Worm (Caenorhabditis elegans) whole organism, young adult: ENCODE results near the gene nep-18.
"Not testable (repeated sequence)": the region's sequence is repeated elsewhere in the genome, so short reads cannot be mapped to it uniquely, and the experiment has no call there.

Source experiments
- F23B12.7 ChIP-seq: sonication (generic microtip); optimal IDR thresholded peaks from 2 replicates; lab custom pipeline; 2017; ENCODE audit warnings: missing genetic modification characterization, mild to moderate bottlenecking, missing compliant biosample characterization, antibody characterized with exemption, moderate library complexity; ENCODE audit not compliant: insufficient read depth
- F52B5.7 ChIP-seq: sonication (generic microtip); optimal IDR thresholded peaks from 2 replicates; lab custom pipeline; 2016; ENCODE audit warnings: mild to moderate bottlenecking, missing genetic modification characterization, missing compliant biosample characterization
- F55B11.4 ChIP-seq: sonication (generic microtip); optimal IDR thresholded peaks from 2 replicates; lab custom pipeline; 2016; ENCODE audit warnings: missing compliant biosample characterization, missing genetic modification characterization, borderline replicate concordance; ENCODE audit not compliant: insufficient read depth
- Y95B8A.8 ChIP-seq: fragments of 200-800 bp; sonication (Bioruptor generic); IDR thresholded peaks from 2 replicates; pipeline ENCODE4 v1.3.6; 2022; ENCODE audit warnings: missing genetic modification reagents, missing genetic modification characterization, missing compliant biosample characterization
- aptf-2 ChIP-seq: fragments of 200-800 bp; sonication (Bioruptor generic); conservative IDR thresholded peaks from 2 replicates; pipeline ENCODE4 v1.3.6; 2022; ENCODE audit warnings: missing genetic modification reagents, missing genetic modification characterization, missing compliant biosample characterization
- attf-6 ChIP-seq: fragments of 200-800 bp; sonication (Bioruptor generic); IDR thresholded peaks from 2 replicates; pipeline ENCODE4 v1.3.6; 2022; ENCODE audit warnings: missing genetic modification reagents, missing genetic modification characterization, missing compliant biosample characterization
- bed-1 ChIP-seq: fragments of 200-800 bp; sonication (Bioruptor generic); IDR thresholded peaks from 2 replicates; pipeline ENCODE4 v1.3.6; 2022; ENCODE audit warnings: missing genetic modification reagents, missing genetic modification characterization, missing compliant biosample characterization
- bed-2 ChIP-seq: fragments of 200-800 bp; sonication (Bioruptor generic); IDR thresholded peaks from 2 replicates; pipeline ENCODE4 v1.3.6; 2022; ENCODE audit warnings: missing genetic modification reagents, missing genetic modification characterization, missing compliant biosample characterization
- ccch-3 ChIP-seq: fragments of 200-800 bp; sonication (Bioruptor generic); optimal IDR thresholded peaks from 2 replicates; lab custom pipeline; 2018; ENCODE audit warnings: mild to moderate bottlenecking, missing genetic modification characterization, missing compliant biosample characterization
- cebp-1 ChIP-seq, 2 experiments: fragments of 200-800 bp in 1 of 2; sonication (Bioruptor generic) in 1 of 2; sonication (generic microtip) in 1 of 2; IDR thresholded peaks in 1 of 2; optimal IDR thresholded peaks in 1 of 2; 2 replicates each; pipeline versions ENCODE4 v1.3.6 to Lab custom; 2017 to 2022; ENCODE audit warnings: missing compliant biosample characterization in 2 of 2, missing genetic modification characterization in 2 of 2, mild to moderate bottlenecking in 1 of 2, missing genetic modification reagents in 1 of 2, moderate library complexity in 1 of 2
- ceh-100 ChIP-seq: fragments of 200-800 bp; sonication (Bioruptor generic); IDR thresholded peaks from 2 replicates; pipeline ENCODE4 v1.3.6; 2022; ENCODE audit warnings: missing genetic modification reagents, missing genetic modification characterization, missing compliant biosample characterization
- ceh-27 ChIP-seq: fragments of 200-800 bp; sonication (Bioruptor generic); optimal IDR thresholded peaks from 2 replicates; lab custom pipeline; 2018; ENCODE audit warnings: mild to moderate bottlenecking, missing genetic modification characterization, moderate library complexity, missing compliant biosample characterization
- die-1 ChIP-seq: sonication (generic microtip); optimal IDR thresholded peaks from 2 replicates; lab custom pipeline; 2016; ENCODE audit warnings: missing genotype, mild to moderate bottlenecking, missing genetic modification characterization, missing compliant biosample characterization
- egl-44 ChIP-seq: fragments of 200-800 bp; sonication (Bioruptor generic); IDR thresholded peaks from 2 replicates; pipeline ENCODE4 v1.3.6; 2022; ENCODE audit warnings: missing genetic modification reagents, missing genetic modification characterization, missing compliant biosample characterization
- him-1 ChIP-seq: sonication (generic microtip); optimal IDR thresholded peaks from 2 replicates; lab custom pipeline; 2016; ENCODE audit warnings: missing genotype, missing genetic modification reagents, missing genetic modification characterization, missing compliant biosample characterization
- hlh-26 ChIP-seq: fragments of 200-800 bp; sonication (Bioruptor generic); conservative IDR thresholded peaks from 2 replicates; pipeline ENCODE4 v1.3.6; 2022; ENCODE audit warnings: missing genetic modification reagents, missing genetic modification characterization, missing compliant biosample characterization
- hmg-1.2 ChIP-seq: fragments of 200-800 bp; sonication (Bioruptor generic); IDR thresholded peaks from 2 replicates; pipeline ENCODE4 v1.3.6; 2022; ENCODE audit warnings: missing genetic modification reagents, missing genetic modification characterization, missing compliant biosample characterization
- hmg-20 ChIP-seq: fragments of 200-800 bp; sonication (Bioruptor generic); IDR thresholded peaks from 2 replicates; pipeline ENCODE4 v1.3.6; 2022; ENCODE audit warnings: missing genetic modification reagents, missing genetic modification characterization, missing compliant biosample characterization
- hrde-1 ChIP-seq: sonication (generic microtip); optimal IDR thresholded peaks from 2 replicates; lab custom pipeline; 2016; ENCODE audit warnings: missing genetic modification characterization, mild to moderate bottlenecking, missing compliant biosample characterization, moderate library complexity, missing genotype, missing genetic modification reagents, borderline replicate concordance
- hsf-1 ChIP-seq: fragments of 200-800 bp; sonication (Bioruptor generic); IDR thresholded peaks from 2 replicates; pipeline ENCODE4 v1.3.6; 2022; ENCODE audit warnings: missing genetic modification reagents, missing genetic modification characterization, missing compliant biosample characterization
- let-526 ChIP-seq: fragments of 200-800 bp; sonication (Bioruptor generic); IDR thresholded peaks from 2 replicates; pipeline ENCODE4 v1.3.6; 2022; ENCODE audit warnings: missing genetic modification reagents, missing genetic modification characterization, missing compliant biosample characterization
- let-607 ChIP-seq, 2 experiments: fragments of 200-800 bp in 1 of 2; sonication (Bioruptor generic) in 1 of 2; sonication (generic microtip) in 1 of 2; optimal IDR thresholded peaks; 2 replicates each; lab custom pipeline; 2016 to 2018; ENCODE audit warnings: mild to moderate bottlenecking in 2 of 2, missing compliant biosample characterization in 2 of 2, missing genetic modification characterization in 2 of 2, moderate library complexity in 2 of 2, missing genotype in 1 of 2
- lin-54 ChIP-seq: fragments of 200-800 bp; sonication (Bioruptor generic); optimal IDR thresholded peaks from 2 replicates; lab custom pipeline; 2018; ENCODE audit warnings: mild to moderate bottlenecking, missing genetic modification characterization, missing compliant biosample characterization
- madf-3 ChIP-seq: fragments of 200-800 bp; sonication (Bioruptor generic); IDR thresholded peaks from 2 replicates; pipeline ENCODE4 v1.3.6; 2022; ENCODE audit warnings: missing genetic modification reagents, missing genetic modification characterization, missing compliant biosample characterization
- mxl-1 ChIP-seq: sonication (generic microtip); optimal IDR thresholded peaks from 2 replicates; lab custom pipeline; 2016; ENCODE audit warnings: missing genetic modification characterization, missing compliant biosample characterization
- nfya-1 ChIP-seq: sonication (generic microtip); optimal IDR thresholded peaks from 2 replicates; lab custom pipeline; 2017; ENCODE audit warnings: antibody characterized with exemption, missing compliant biosample characterization, missing genetic modification characterization, borderline replicate concordance; ENCODE audit not compliant: insufficient read depth
- nfya-2 ChIP-seq: fragments of 200-800 bp; sonication (Bioruptor generic); IDR thresholded peaks from 2 replicates; pipeline ENCODE4 v1.3.6; 2022; ENCODE audit warnings: missing genetic modification reagents, missing genetic modification characterization, missing compliant biosample characterization
- nhr-27 ChIP-seq: fragments of 200-800 bp; sonication (Bioruptor generic); optimal IDR thresholded peaks from 2 replicates; lab custom pipeline; 2018; ENCODE audit warnings: mild to moderate bottlenecking, missing genetic modification characterization, moderate library complexity, missing compliant biosample characterization
- pha-4 ChIP-seq: fragments of 150-350 bp; sonication (generic microtip); optimal IDR thresholded peaks from 2 replicates; lab custom pipeline; 2014; ENCODE audit warnings: missing biosample characterization, missing genetic modification reagents, missing genetic modification characterization
- rec-8 ChIP-seq, 2 experiments: sonication (generic microtip); optimal IDR thresholded peaks; 2 replicates each; lab custom pipeline; 2016; ENCODE audit warnings: mild to moderate bottlenecking in 2 of 2, missing genetic modification characterization in 2 of 2, missing genetic modification reagents in 2 of 2, missing genotype in 2 of 2, missing biosample characterization in 1 of 2, missing compliant biosample characterization in 1 of 2, moderate library complexity in 1 of 2
- repo-1 ChIP-seq: sonication (generic microtip); optimal IDR thresholded peaks from 2 replicates; lab custom pipeline; 2017; ENCODE audit warnings: mild to moderate bottlenecking, missing genetic modification characterization, missing compliant biosample characterization
- unc-62 ChIP-seq: fragments of 150-350 bp; optimal IDR thresholded peaks from 2 replicates; lab custom pipeline; 2014; ENCODE audit warnings: missing biosample characterization, missing genetic modification reagents, missing genetic modification characterization
- ztf-18 ChIP-seq: sonication (generic microtip); optimal IDR thresholded peaks from 2 replicates; lab custom pipeline; 2016; ENCODE audit warnings: missing genotype, mild to moderate bottlenecking, missing genetic modification characterization, missing compliant biosample characterization
- ztf-3 ChIP-seq: fragments of 200-800 bp; sonication (Bioruptor generic); optimal IDR thresholded peaks from 2 replicates; lab custom pipeline; 2018; ENCODE audit warnings: mild to moderate bottlenecking, missing genetic modification characterization, missing compliant biosample characterization

Gene nep-18

ce11 chrII:2538194-2538593 lies 25.7 kb downstream of the nep-18 start, which contains the start of gene K02F6.4:
K02F6.4 (plus strand) TSS chrII:2538494.
- TF ChIP-seq die-1 (tag; lab: Kevin White, UChicago) (no peak), hsf-1 (0 out of 2 replicates have a peak, but pooled peaks have one; percentile 16)

DNA sequence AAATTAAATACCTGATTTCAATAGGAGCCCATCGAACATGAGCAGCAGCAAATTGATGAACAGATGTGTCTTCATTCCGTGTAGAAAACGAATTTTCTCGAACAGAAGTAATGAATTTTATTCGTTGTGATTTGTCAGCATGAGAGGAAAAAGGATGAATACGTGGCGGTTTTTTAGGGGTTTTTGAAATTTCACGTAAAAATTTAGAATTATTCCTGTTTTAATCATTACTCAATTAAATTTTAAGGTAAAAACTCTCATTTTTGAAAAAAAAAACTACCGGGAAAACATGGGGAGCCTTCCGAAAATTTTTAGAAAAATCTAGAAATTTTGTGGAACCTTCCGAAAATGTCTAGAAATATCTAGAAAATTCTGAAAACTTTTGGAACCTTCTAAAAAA lies 26.1 kb downstream of the nep-18 start, which contains the start of gene K02F6.7:
TSS of gene K02F6.7 (minus strand) at position 101 of the 400 bp plus-strand sequence.
- TF ChIP-seq mxl-1 (no peak), hsf-1 (no peak)

- not testable (repeated sequence) for TF ChIP-seq hrde-1 (tag; lab: Kevin White, UChicago); let-607 (tag; optimal IDR thresholded peaks at IDR 0.05; lab: Kevin White, UChicago); ztf-18 (tag; lab: Kevin White, UChicago)
These were observed 28.9 kb downstream of the nep-18 start, which contains the start of gene K02F6.8 for ce11 chrII:2534952-2535351. K02F6.8 (minus strand) TSS chrII:2535052.

ce11 chrII:2534459-2534858 lies 29.4 kb downstream of the nep-18 start, which contains the start of gene K02F6.5:
K02F6.5 (plus strand) TSS chrII:2534759.
- not testable (repeated sequence) for TF ChIP-seq bed-1 (GFP tag; lab: Robert Waterston, UW); repo-1 (tag; lab: Kevin White, UChicago); let-526 (GFP tag; lab: Robert Waterston, UW)

DNA sequence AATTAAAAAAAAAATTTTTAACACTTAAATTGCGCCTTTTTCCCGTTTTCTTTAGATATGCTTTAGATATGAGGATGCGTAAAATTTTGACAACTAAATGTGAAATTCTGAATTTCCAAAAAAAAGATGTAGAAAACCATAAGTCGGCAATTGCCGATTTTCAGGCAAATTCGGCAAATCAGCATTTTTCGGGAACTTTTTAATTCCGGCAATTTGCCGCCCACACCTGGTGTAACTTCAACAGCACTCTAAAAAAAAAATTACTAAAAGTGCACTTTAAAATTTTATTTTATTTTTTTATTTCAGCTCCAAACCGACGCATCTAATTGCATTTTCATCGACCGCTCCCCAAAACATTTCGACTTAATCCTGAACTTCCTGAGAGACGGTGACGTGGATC lies 33.4 kb downstream of the nep-18 start, which contains the start of gene K02F6.6:
TSS of gene K02F6.6 (plus strand) at position 301 of the 400 bp plus-strand sequence.
- no peak for TF ChIP-seq F23B12.7 (tag; lab: Kevin White, UChicago)
- no peak for TF ChIP-seq madf-3 (GFP tag; lab: Robert Waterston, UW)
- TF ChIP-seq bed-1 (GFP tag; lab: Robert Waterston, UW), result no peak
- TF ChIP-seq ceh-27 (GFP tag; lab: Kevin White, UChicago), result no peak
- no peak for TF ChIP-seq ceh-100 (GFP tag; lab: Robert Waterston, UW)
- TF ChIP-seq hmg-20 (GFP tag; lab: Robert Waterston, UW), result no peak
- TF ChIP-seq bed-2 (GFP tag; lab: Robert Waterston, UW), result no peak
- no peak for TF ChIP-seq egl-44 (GFP tag; lab: Robert Waterston, UW)
- TF ChIP-seq ztf-3 (GFP tag; lab: Kevin White, UChicago), result no peak
- TF ChIP-seq F55B11.4 (tag; lab: Kevin White, UChicago), result no peak
- TF ChIP-seq him-1 (tag; lab: Kevin White, UChicago), result no peak
- TF ChIP-seq F52B5.7 (tag; lab: Kevin White, UChicago), result no peak
- no peak for TF ChIP-seq ztf-18 (tag; lab: Kevin White, UChicago)
- no peak for TF ChIP-seq rec-8 (tag; optimal IDR thresholded peaks at IDR 0.05; lab: Kevin White, UChicago)
- TF ChIP-seq nfya-2 (GFP tag; lab: Robert Waterston, UW), result no peak
- TF ChIP-seq Y95B8A.8 (GFP tag; lab: Robert Waterston, UW), result no peak
- no peak for TF ChIP-seq unc-62 (GFP tag; lab: Kevin White, UChicago)

DNA sequence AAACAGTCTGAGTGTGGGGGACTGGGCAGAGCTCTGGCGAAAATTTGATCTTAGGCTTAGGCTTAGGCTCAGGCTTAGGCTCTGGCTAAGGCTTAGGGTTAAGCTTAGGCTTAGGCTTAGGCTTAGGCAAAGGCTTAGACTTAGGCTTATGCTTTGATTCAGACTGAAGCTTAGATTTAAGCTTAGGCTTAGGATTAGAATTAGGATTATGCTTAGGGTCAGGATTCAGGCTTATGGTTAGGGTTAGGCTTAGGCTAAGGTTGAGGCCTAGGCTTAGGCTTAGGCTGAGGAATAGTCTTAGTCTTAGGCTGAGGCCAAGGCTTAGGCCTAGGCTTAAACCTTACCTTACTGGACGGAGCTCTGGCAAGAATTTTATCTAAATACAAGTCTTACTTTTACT lies 37.0 kb downstream of the nep-18 start:
- TF ChIP-seq attf-6 (GFP tag; lab: Robert Waterston, UW) (no peak), F55B11.4 (tag; lab: Kevin White, UChicago) (no peak), nfya-1 (no peak), nhr-27 (tag; lab: Kevin White, UChicago) (no peak), lin-54 (GFP tag; lab: Kevin White, UChicago) (no peak), ccch-3 (no peak), hlh-26 (GFP tag; lab: Robert Waterston, UW) (no peak), cebp-1 (GFP tag; IDR thresholded peaks at IDR 0.05; lab: Robert Waterston, UW) (no peak), cebp-1 (tag; optimal IDR thresholded peaks at IDR 0.05; lab: Kevin White, UChicago) (no peak), hmg-1.2 (GFP tag; lab: Robert Waterston, UW) (no peak), aptf-2 (no peak), pha-4 (tag; lab: Kevin White, UChicago) (no peak), F23B12.7 (tag; lab: Kevin White, UChicago) (no peak)
